Worm (Caenorhabditis elegans): ENCODE results near the gene fbxa-73.

Gene fbxa-73

DNA sequence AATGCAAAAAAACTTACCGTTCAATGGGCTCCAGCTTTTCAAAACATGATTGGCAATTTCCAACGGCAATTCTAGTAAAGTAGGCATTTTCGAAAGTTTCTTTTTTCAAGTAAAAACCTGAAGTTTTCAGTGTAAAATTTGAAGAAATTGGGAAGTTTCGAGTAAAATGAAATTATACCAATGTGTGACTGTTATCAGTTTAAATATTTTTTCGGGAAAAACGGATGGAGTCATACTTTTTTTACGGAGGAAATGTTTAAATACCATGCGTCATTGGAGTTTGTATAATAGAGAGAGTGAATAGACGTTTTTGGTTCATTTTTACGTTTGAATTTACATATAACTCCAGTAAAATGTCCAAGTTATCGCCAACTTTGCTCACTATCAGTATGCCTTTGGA is 33.8 kb upstream of the fbxa-73 start, which contains the start of gene fbxa-12:
TSS of gene fbxa-12 (plus strand) at position 301 of the 400 bp plus-strand sequence.
- TF ChIP-seq hmbx-1 (tag; optimal IDR thresholded peaks at IDR 0.05) (no peak), ets-7 (tag; optimal IDR thresholded peaks at IDR 0.05) (no peak), ceh-36 (tag; optimal IDR thresholded peaks at IDR 0.05) (no peak), F13C5.2 (tag; optimal IDR thresholded peaks at IDR 0.05) (no peak), ama-1 (optimal IDR thresholded peaks at IDR 0.05) (no peak)

DNA sequence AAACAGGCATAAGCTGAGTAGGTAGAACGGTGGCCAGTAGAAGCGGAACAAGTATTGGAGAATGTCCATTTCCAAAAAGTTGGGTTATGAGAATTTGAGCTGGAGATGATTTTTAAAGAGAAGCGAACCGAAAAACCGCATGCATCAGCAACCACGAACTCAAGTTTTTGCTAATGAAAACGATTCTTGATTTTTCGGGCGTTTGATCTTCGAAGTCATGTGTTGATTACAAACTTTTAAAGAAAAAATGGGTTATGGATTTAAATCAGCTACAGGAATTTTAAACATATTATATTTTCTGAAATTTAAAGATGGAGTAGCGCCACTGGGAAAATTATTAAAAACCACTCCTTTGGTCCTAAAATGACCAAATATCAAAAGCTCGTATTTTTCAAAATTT is 29.3 kb upstream of the fbxa-73 start, which contains the start of gene srd-65:
TSS of gene srd-65 (minus strand) at position 101 of the 400 bp plus-strand sequence.
- TF ChIP-seq F13C5.2 (tag; optimal IDR thresholded peaks at IDR 0.05), result no peak
- TF ChIP-seq hmg-4 (GFP tag; optimal IDR thresholded peaks at IDR 0.05), result no peak
- TF ChIP-seq hnd-1 (tag; optimal IDR thresholded peaks at IDR 0.05), result no peak
- TF ChIP-seq tbx-11 (GFP tag; IDR thresholded peaks at IDR 0.05), result no peak
- TF ChIP-seq tbx-37 (GFP tag; conservative IDR thresholded peaks at IDR 0.05), result no peak
- TF ChIP-seq aly-1 (tag; optimal IDR thresholded peaks at IDR 0.05), result no peak
- no peak for TF ChIP-seq ama-1 (optimal IDR thresholded peaks at IDR 0.05)

ce11 chrIII:2224478-2224877 is 28.8 kb upstream of the fbxa-73 start, which contains the start of gene fbxa-38:
TSS of gene fbxa-38 (plus strand) at chrIII:2224672.
- no peak for TF ChIP-seq flt-1 (GFP tag; IDR thresholded peaks at IDR 0.05)
- no peak for TF ChIP-seq sea-1 (GFP tag; conservative IDR thresholded peaks at IDR 0.05)
- TF ChIP-seq scrt-1 (GFP tag; IDR thresholded peaks at IDR 0.05), result no peak
- TF ChIP-seq tra-4 (tag; optimal IDR thresholded peaks at IDR 0.05), result no peak
- TF ChIP-seq B0310.2 (tag; optimal IDR thresholded peaks at IDR 0.05), result no peak

DNA sequence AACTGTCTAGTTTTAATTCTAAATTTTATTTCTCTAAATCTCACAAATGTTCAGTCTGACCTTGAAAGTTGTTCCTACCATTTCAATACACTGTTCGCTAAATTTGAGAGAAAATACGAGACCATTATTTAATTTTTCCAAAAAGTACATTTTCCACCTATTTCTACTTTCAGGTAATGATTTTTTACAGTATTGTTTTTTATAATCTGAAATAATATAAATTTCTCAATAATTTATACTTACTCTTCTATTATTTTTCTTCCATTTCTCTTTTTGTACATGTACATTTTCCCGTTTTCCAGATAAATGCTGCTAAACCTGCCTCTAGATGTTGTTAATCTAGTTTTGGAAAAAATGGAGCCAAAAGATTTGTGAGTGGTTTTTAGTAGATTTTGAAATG is 25.8 kb upstream of the fbxa-73 start, which contains the start of gene fbxa-62:
TSS of gene fbxa-62 (plus strand) at position 301 of the 400 bp plus-strand sequence.
- TF ChIP-seq ceh-36 (tag; optimal IDR thresholded peaks at IDR 0.05) (no peak), B0310.2 (tag; optimal IDR thresholded peaks at IDR 0.05) (no peak), ama-1 (optimal IDR thresholded peaks at IDR 0.05) (no peak), pes-1 (GFP tag; IDR thresholded peaks at IDR 0.05) (no peak), hnd-1 (tag; optimal IDR thresholded peaks at IDR 0.05) (no peak), F13C5.2 (tag; optimal IDR thresholded peaks at IDR 0.05) (no peak)

DNA sequence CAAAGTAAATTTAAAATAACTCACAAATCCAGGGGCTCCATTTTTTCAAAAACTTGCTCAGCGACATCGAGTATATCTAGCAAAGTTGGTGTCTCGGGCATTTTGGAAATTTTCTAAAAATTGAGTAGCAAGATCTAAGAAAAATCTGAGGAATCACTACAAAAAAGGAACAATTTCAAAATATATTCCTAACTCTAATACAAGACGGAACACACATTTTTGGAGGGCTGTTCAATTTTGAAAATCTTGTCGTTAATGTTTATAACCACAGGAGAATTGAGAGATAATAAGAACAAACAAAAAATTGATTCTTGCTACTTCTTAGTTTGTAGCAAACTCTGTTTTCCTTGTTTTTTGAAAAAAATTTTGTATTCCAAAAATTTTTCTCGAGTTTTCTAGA is 20.9 kb upstream of the fbxa-73 start, which contains the start of gene fbxa-47:
TSS of gene fbxa-47 (minus strand) at position 101 of the 400 bp plus-strand sequence.
- no peak for TF ChIP-seq ama-1 (optimal IDR thresholded peaks at IDR 0.05)
- no peak for TF ChIP-seq hmg-4 (GFP tag; optimal IDR thresholded peaks at IDR 0.05)
- TF ChIP-seq ets-7 (tag; optimal IDR thresholded peaks at IDR 0.05), result no peak
- no peak for TF ChIP-seq ceh-36 (tag; optimal IDR thresholded peaks at IDR 0.05)
- no peak for TF ChIP-seq tra-4 (tag; optimal IDR thresholded peaks at IDR 0.05)

DNA sequence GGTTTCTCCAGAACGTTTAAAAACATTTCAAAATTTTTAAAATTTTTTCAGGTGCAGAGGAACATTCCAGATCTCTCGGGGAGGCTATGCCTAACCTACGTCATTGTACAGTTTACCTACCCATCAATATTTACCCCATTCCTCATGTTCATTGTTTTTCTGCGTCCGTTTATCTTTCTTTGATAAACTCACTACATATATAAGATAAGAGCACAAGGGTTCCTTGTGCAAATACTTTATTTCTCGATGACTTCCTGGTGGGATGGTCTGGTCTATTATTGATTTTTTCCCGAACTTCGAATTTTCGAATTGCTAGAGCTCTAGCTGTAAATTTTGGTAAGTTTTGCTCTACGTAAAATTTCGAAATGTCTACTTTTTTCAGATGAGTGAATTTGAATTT is 19.9 kb upstream of the fbxa-73 start:
- TF ChIP-seq aly-1 (tag; optimal IDR thresholded peaks at IDR 0.05), result no peak
- TF ChIP-seq scrt-1 (GFP tag; IDR thresholded peaks at IDR 0.05), result no peak
- no peak for TF ChIP-seq hnd-1 (tag; optimal IDR thresholded peaks at IDR 0.05)
- TF ChIP-seq tra-4 (tag; optimal IDR thresholded peaks at IDR 0.05), result no peak
- no peak for TF ChIP-seq tbx-37 (GFP tag; conservative IDR thresholded peaks at IDR 0.05)
- no peak for TF ChIP-seq ets-7 (tag; optimal IDR thresholded peaks at IDR 0.05)
- no peak for TF ChIP-seq ama-1 (optimal IDR thresholded peaks at IDR 0.05)
- no peak for TF ChIP-seq F13C5.2 (tag; optimal IDR thresholded peaks at IDR 0.05)
- no peak for TF ChIP-seq tbx-11 (GFP tag; IDR thresholded peaks at IDR 0.05)
- TF ChIP-seq ceh-13 (GFP tag; optimal IDR thresholded peaks at IDR 0.05), result no peak
- no peak for TF ChIP-seq flt-1 (GFP tag; IDR thresholded peaks at IDR 0.05)

- no peak for TF ChIP-seq ets-7 (tag; optimal IDR thresholded peaks at IDR 0.05)
- TF ChIP-seq ceh-36 (tag; optimal IDR thresholded peaks at IDR 0.05), result peak; percentile 14
- TF ChIP-seq sea-1 (GFP tag; conservative IDR thresholded peaks at IDR 0.05), result 0 out of 2 replicates have a peak, but pooled peaks have one; percentile 56
- no peak for TF ChIP-seq B0310.2 (tag; optimal IDR thresholded peaks at IDR 0.05)
These were observed 18.9 kb upstream of the fbxa-73 start, which contains the start of gene C39B5.2 for ce11 chrIII:2234192-2234934. TSS of gene C39B5.2 (plus strand) at chrIII:2234884.

DNA sequence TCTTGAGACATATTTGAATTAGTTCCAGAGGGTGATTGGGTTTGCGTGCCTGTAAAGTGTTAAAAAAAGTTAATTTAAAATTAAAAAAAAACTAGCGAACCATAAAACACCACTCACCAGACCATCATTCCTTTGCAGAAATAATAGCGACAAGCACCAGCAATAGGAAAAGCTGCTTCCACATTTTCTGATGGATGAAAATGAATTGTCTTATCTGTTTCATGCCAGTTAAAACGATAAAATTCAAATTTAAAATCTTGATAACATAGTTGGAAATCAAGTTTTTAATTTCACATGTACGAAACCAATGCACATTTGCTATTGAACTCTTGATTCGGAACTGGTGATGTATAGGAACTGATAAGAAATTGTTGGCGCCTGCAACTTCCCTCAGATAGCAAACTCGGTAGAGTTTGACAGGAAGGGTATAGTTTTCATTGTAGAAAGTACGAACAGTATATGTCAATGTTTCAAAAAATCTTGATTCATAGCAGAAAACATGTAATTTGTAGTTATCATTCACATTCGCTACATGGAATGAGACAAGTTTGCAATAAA is 13.6 kb upstream of the fbxa-73 start, which contains the start of gene C39B5.10:
TSS of gene C39B5.10 (minus strand) at position 51 of the 558 bp plus-strand sequence.
- no peak for TF ChIP-seq tra-4 (tag; optimal IDR thresholded peaks at IDR 0.05)
- TF ChIP-seq aly-1 (tag; optimal IDR thresholded peaks at IDR 0.05), result no peak
- no peak for TF ChIP-seq sea-1 (GFP tag; conservative IDR thresholded peaks at IDR 0.05)
- no peak for TF ChIP-seq scrt-1 (GFP tag; IDR thresholded peaks at IDR 0.05)
- TF ChIP-seq hmbx-1 (tag; optimal IDR thresholded peaks at IDR 0.05), result no peak
- no peak for TF ChIP-seq pes-1 (GFP tag; IDR thresholded peaks at IDR 0.05)
- no peak for TF ChIP-seq F13C5.2 (tag; optimal IDR thresholded peaks at IDR 0.05)
- TF ChIP-seq tbx-37 (GFP tag; conservative IDR thresholded peaks at IDR 0.05), result no peak
- no peak for TF ChIP-seq ama-1 (optimal IDR thresholded peaks at IDR 0.05)
- no peak for TF ChIP-seq ets-7 (tag; optimal IDR thresholded peaks at IDR 0.05)
- no peak for TF ChIP-seq flt-1 (GFP tag; IDR thresholded peaks at IDR 0.05)
- TF ChIP-seq ceh-36 (tag; optimal IDR thresholded peaks at IDR 0.05), result no peak
- no peak for TF ChIP-seq hnd-1 (tag; optimal IDR thresholded peaks at IDR 0.05)
- no peak for TF ChIP-seq B0310.2 (tag; optimal IDR thresholded peaks at IDR 0.05)
- TF ChIP-seq ceh-13 (GFP tag; optimal IDR thresholded peaks at IDR 0.05), result no peak
- TF ChIP-seq tbx-11 (GFP tag; IDR thresholded peaks at IDR 0.05), result no peak
- no peak for TF ChIP-seq hmg-4 (GFP tag; optimal IDR thresholded peaks at IDR 0.05)
